Worm (Caenorhabditis elegans): ENCODE measurements around the gene E02H4.5.

ce11 chrX:14255973-14256372 is 1.0 kb upstream of the E02H4.5 start, which contains the start of gene E02H4.7:
- TF ChIP-seq dpl-1 (GFP tag; optimal IDR thresholded peaks at IDR 0.05) (no peak), snpc-4 (tag; optimal IDR thresholded peaks at IDR 0.05) (no peak), elt-3 (tag; optimal IDR thresholded peaks at IDR 0.05) (no peak), ztf-11 (tag; optimal IDR thresholded peaks at IDR 0.05) (no peak), fkh-10 (GFP tag; optimal IDR thresholded peaks at IDR 0.05) (no peak), lsy-2 (tag; optimal IDR thresholded peaks at IDR 0.05) (no peak), nhr-11 (tag; optimal IDR thresholded peaks at IDR 0.05) (no peak), nhr-76 (tag; optimal IDR thresholded peaks at IDR 0.05) (no peak)

All from whole organism, L1 larva.